Worm (Caenorhabditis elegans) whole organism, L3 larva: ENCODE data around the gene ZK185.2.

Experiments used
- ama-1 ChIP-seq: fragments of 150-350 bp; optimal IDR thresholded peaks from 2 replicates; lab custom pipeline; 2018
- ceh-16 ChIP-seq: sonication (generic microtip); optimal IDR thresholded peaks from 2 replicates; lab custom pipeline; 2017; ENCODE audit warnings: missing biosample characterization, missing genetic modification characterization
- ceh-28 ChIP-seq: fragments of 150-350 bp; optimal IDR thresholded peaks from 2 replicates; lab custom pipeline; 2014; ENCODE audit warnings: missing biosample characterization, missing genetic modification reagents, missing genetic modification characterization
- ceh-82 ChIP-seq: fragments of 150-350 bp; optimal IDR thresholded peaks from 2 replicates; lab custom pipeline; 2014; ENCODE audit warnings: missing biosample characterization, missing genetic modification characterization
- ceh-9 ChIP-seq: sonication (generic microtip); optimal IDR thresholded peaks from 2 replicates; lab custom pipeline; 2018; ENCODE audit warnings: missing biosample characterization, missing genetic modification characterization
- daf-12 ChIP-seq: fragments of 150-350 bp; optimal IDR thresholded peaks from 2 replicates; lab custom pipeline; 2014; ENCODE audit warnings: missing biosample characterization, missing genetic modification reagents, missing genetic modification characterization
- elt-2 ChIP-seq: sonication (generic microtip); optimal IDR thresholded peaks from 2 replicates; lab custom pipeline; 2016; ENCODE audit warnings: missing genetic modification reagents, mild to moderate bottlenecking, missing genetic modification characterization, missing compliant biosample characterization
- eor-1 ChIP-seq, 2 experiments: fragments of 150-350 bp; optimal IDR thresholded peaks; 2 replicates each; lab custom pipeline; 2014 to 2018; ENCODE audit warnings: missing biosample characterization in 2 of 2, missing genetic modification characterization in 2 of 2
- fkh-10 ChIP-seq: sonication (generic microtip); optimal IDR thresholded peaks from 2 replicates; lab custom pipeline; 2017; ENCODE audit warnings: missing biosample characterization, missing genetic modification reagents, missing genetic modification characterization
- fkh-2 ChIP-seq: fragments of 150-350 bp; optimal IDR thresholded peaks from 2 replicates; lab custom pipeline; 2014; ENCODE audit warnings: missing biosample characterization, missing genetic modification reagents, missing genetic modification characterization
- hmg-11 ChIP-seq: sonication (generic microtip); optimal IDR thresholded peaks from 2 replicates; lab custom pipeline; 2016; ENCODE audit warnings: missing genetic modification characterization, missing compliant biosample characterization
- jun-1 ChIP-seq: fragments of 150-350 bp; optimal IDR thresholded peaks from 2 replicates; lab custom pipeline; 2014; ENCODE audit warnings: missing biosample characterization, missing genetic modification reagents, missing genetic modification characterization
- lin-15B ChIP-seq: fragments of 150-350 bp; optimal IDR thresholded peaks from 2 replicates; lab custom pipeline; 2014; ENCODE audit warnings: missing biosample characterization, missing genetic modification characterization
- lsy-12 ChIP-seq: sonication (generic microtip); optimal IDR thresholded peaks from 2 replicates; lab custom pipeline; 2016; ENCODE audit warnings: mild to moderate bottlenecking, missing genetic modification characterization, missing compliant biosample characterization
- mdl-1 ChIP-seq: fragments of 150-350 bp; optimal IDR thresholded peaks from 2 replicates; lab custom pipeline; 2014; ENCODE audit warnings: missing biosample characterization, missing genetic modification characterization
- mml-1 ChIP-seq: fragments of 150-350 bp; sonication (generic microtip); optimal IDR thresholded peaks from 3 replicates; lab custom pipeline; 2014; ENCODE audit warnings: missing biosample characterization, missing genetic modification characterization
- nfya-1 ChIP-seq: sonication (generic microtip); optimal IDR thresholded peaks from 2 replicates; lab custom pipeline; 2017; ENCODE audit warnings: missing genetic modification characterization, mild to moderate bottlenecking, missing compliant biosample characterization, antibody characterized with exemption, moderate library complexity; ENCODE audit not compliant: insufficient read depth
- nhr-237 ChIP-seq: fragments of 150-350 bp; optimal IDR thresholded peaks from 2 replicates; lab custom pipeline; 2014; ENCODE audit warnings: missing biosample characterization, missing genetic modification characterization
- nhr-25 ChIP-seq: sonication (generic microtip); optimal IDR thresholded peaks from 2 replicates; lab custom pipeline; 2017; ENCODE audit warnings: missing biosample characterization, missing genetic modification characterization
- nhr-67 ChIP-seq: fragments of 150-350 bp; optimal IDR thresholded peaks from 2 replicates; lab custom pipeline; 2014; ENCODE audit warnings: missing biosample characterization, missing genetic modification characterization
- nhr-77 ChIP-seq: fragments of 150-350 bp; optimal IDR thresholded peaks from 2 replicates; lab custom pipeline; 2014; ENCODE audit warnings: missing biosample characterization, missing genetic modification characterization
- pha-4 ChIP-seq: fragments of 150-350 bp; optimal IDR thresholded peaks from 2 replicates; lab custom pipeline; 2014; ENCODE audit warnings: missing biosample characterization, missing genetic modification reagents, missing genetic modification characterization
- pqm-1 ChIP-seq: fragments of 150-350 bp; optimal IDR thresholded peaks from 2 replicates; lab custom pipeline; 2017; ENCODE audit warnings: missing biosample characterization, missing genetic modification characterization, inconsistent platforms
- sea-2 ChIP-seq: fragments of 150-350 bp; sonication (generic microtip); optimal IDR thresholded peaks from 4 replicates; lab custom pipeline; 2014; ENCODE audit warnings: missing biosample characterization, missing genetic modification reagents, missing genetic modification characterization
- skn-1 ChIP-seq: fragments of 150-350 bp; optimal IDR thresholded peaks from 2 replicates; lab custom pipeline; 2014; ENCODE audit warnings: missing biosample characterization, missing genetic modification characterization
- tbx-2 ChIP-seq: sonication (generic microtip); optimal IDR thresholded peaks from 2 replicates; lab custom pipeline; 2016; ENCODE audit warnings: mild to moderate bottlenecking, missing genetic modification characterization, missing compliant biosample characterization
- unc-62 ChIP-seq: fragments of 150-350 bp; sonication (generic microtip); optimal IDR thresholded peaks from 4 replicates; lab custom pipeline; 2014; ENCODE audit warnings: missing biosample characterization, missing genetic modification reagents, missing genetic modification characterization
- zag-1 ChIP-seq: fragments of 150-350 bp; optimal IDR thresholded peaks from 2 replicates; lab custom pipeline; 2014; ENCODE audit warnings: missing biosample characterization, missing genetic modification characterization
- ztf-11 ChIP-seq: fragments of 150-350 bp; optimal IDR thresholded peaks from 2 replicates; lab custom pipeline; 2014; ENCODE audit warnings: missing biosample characterization, missing genetic modification characterization
- ztf-4 ChIP-seq: fragments of 150-350 bp; optimal IDR thresholded peaks from 2 replicates; lab custom pipeline; 2014; ENCODE audit warnings: missing biosample characterization, missing genetic modification characterization

Gene ZK185.2

ce11 chrIV:4545818-4546217 lies 9.5 kb downstream of the ZK185.2 start, which contains the start of gene ZK185.5:
TSS of gene ZK185.5 (minus strand) at chrIV:4545918.
- TF ChIP-seq ztf-4 (tag; lab: Kevin White, UChicago) (no peak), mdl-1 (no peak), jun-1 (tag; lab: Kevin White, UChicago) (no peak), ztf-11 (tag; lab: Kevin White, UChicago) (no peak), nfya-1 (tag; lab: Kevin White, UChicago) (no peak), hmg-11 (tag; lab: Kevin White, UChicago) (no peak), nhr-237 (tag; lab: Kevin White, UChicago) (no peak), fkh-2 (tag; lab: Kevin White, UChicago) (no peak), sea-2 (no peak)

ce11 chrIV:4548253-4548652 lies 11.9 kb downstream of the ZK185.2 start, which contains the start of gene ZK185.1:
TSS of gene ZK185.1 (plus strand) at chrIV:4548553.
- TF ChIP-seq elt-2 (tag; lab: Kevin White, UChicago) (no peak), skn-1 (tag; lab: Kevin White, UChicago) (no peak), lin-15B (no peak), mml-1 (tag; lab: Kevin White, UChicago) (no peak), ama-1 (no peak), fkh-10 (GFP tag; lab: Kevin White, UChicago) (no peak), ceh-16 (tag; lab: Kevin White, UChicago) (no peak), eor-1 (tag; optimal IDR thresholded peaks at IDR 0.05; lab: Kevin White, UChicago) (no peak), fkh-2 (tag; lab: Kevin White, UChicago) (no peak), daf-12 (tag; lab: Kevin White, UChicago) (no peak), unc-62 (GFP tag; lab: Kevin White, UChicago) (no peak), pqm-1 (tag; lab: Kevin White, UChicago) (no peak)

DNA sequence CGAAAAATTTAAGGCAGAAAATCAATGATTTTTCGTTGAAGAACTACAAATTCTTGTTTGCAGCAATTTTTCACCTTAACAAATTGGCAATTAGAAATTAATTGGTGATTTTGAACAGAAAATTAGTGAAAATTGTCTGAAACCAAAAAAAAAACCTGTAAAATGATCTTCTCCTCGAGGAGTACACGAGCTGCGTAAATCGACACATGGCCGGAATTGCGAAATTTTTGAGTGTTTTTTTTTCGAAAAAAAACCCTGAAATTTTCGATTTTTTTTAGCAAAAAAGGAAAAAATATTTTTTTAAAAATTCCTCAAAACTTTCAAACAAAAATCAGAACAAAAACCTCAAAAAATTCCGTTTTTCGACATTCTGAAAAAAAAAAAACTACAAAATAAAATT lies 15.2 kb downstream of the ZK185.2 start:
- TF ChIP-seq nhr-25 (tag; lab: Kevin White, UChicago): no peak
- TF ChIP-seq mml-1 (tag; lab: Kevin White, UChicago): no peak
- TF ChIP-seq nhr-77: no peak
- TF ChIP-seq nhr-237 (tag; lab: Kevin White, UChicago): no peak
- no peak for TF ChIP-seq lsy-12 (tag; lab: Kevin White, UChicago)
- no peak for TF ChIP-seq ztf-4 (tag; lab: Kevin White, UChicago)
- TF ChIP-seq ceh-28 (tag; lab: Kevin White, UChicago): no peak
- no peak for TF ChIP-seq tbx-2 (tag; lab: Kevin White, UChicago)
- TF ChIP-seq mdl-1: no peak
- TF ChIP-seq, all 47 proteins: peak for 0

ce11 chrIV:4557130-4557529 lies 20.8 kb downstream of the ZK185.2 start:
- TF ChIP-seq ztf-11 (tag; lab: Kevin White, UChicago): no peak
- TF ChIP-seq ceh-82 (tag; lab: Kevin White, UChicago): no peak
- TF ChIP-seq nhr-237 (tag; lab: Kevin White, UChicago): no peak
- TF ChIP-seq ceh-9 (tag; lab: Kevin White, UChicago): no peak
- TF ChIP-seq ama-1: no peak
- TF ChIP-seq zag-1: no peak

ce11 chrIV:4557731-4558130 lies 21.4 kb downstream of the ZK185.2 start:
- TF ChIP-seq ztf-11 (tag; lab: Kevin White, UChicago) (no peak), elt-2 (tag; lab: Kevin White, UChicago) (peak; percentile 51), nhr-25 (tag; lab: Kevin White, UChicago) (peak; percentile 6), pha-4 (peak; percentile 48)

DNA sequence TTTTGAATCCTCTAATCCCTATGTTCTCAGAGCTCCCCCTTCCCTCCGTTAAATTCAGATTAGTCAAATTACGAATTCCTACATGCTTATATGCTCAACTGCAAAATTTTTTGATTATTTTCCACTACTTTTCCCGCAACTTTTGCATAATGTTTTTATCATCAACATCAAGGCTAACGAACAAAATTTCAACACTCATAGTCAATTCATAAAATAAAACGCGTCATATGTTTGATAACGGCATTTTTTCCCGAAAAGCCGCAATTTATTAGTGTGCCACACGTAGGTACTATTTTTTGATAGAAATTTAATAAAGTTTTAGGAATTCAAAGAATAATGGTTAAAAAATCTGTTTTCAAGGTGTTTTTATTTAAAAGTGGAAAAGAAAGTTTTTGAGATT lies 22.8 kb downstream of the ZK185.2 start:
- no peak for TF ChIP-seq skn-1 (tag; lab: Kevin White, UChicago)
- TF ChIP-seq pqm-1 (tag; lab: Kevin White, UChicago): peak; percentile 34
- peak; percentile 18 for TF ChIP-seq pha-4
- TF ChIP-seq elt-2 (tag; lab: Kevin White, UChicago): peak; percentile 35
- no peak for TF ChIP-seq lin-15B
- TF ChIP-seq, all 47 proteins: peak for 3

DNA sequence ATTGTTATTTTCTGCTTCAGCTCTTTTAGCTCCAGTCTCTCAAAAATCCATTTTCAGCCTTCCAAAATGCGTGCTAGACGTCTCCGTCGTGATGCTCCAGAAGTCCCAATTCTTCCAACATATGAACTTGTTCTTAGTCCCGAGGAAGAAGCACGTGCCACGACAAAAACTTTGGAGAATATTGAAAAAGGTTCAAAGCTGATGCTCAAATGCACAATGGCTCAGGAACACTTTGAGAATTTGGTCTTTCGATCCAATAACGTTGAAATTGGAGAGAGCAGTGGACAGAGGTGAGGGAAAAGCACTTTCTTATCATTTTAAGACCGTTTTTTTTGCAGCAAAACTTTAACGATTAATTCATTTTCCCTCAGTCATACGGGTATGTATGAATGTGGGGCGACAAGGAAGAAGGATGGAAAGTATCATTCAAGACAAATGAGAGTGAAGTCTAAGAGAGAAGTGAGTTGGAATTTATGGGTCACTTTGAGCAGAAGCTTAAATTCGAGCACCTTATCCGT lies 26.3 kb downstream of the ZK185.2 start, which contains the start of gene igeg-1:
igeg-1 (plus strand) TSS at position 51 of the 518 bp plus-strand sequence.
- TF ChIP-seq elt-2 (tag; lab: Kevin White, UChicago) (peak; percentile 34), nhr-67 (no peak)
- TF ChIP-seq, all 47 proteins: peak for 1
